Worm (Caenorhabditis elegans): ENCODE results near the gene zyx-1.
"Not testable (repeated sequence)": the region's sequence is repeated elsewhere in the genome, so short reads cannot be mapped to it uniquely, and the experiment has no call there.

ce11 chrII:13047106-13047505 lies 9.6 kb upstream of the zyx-1 start, which contains the start of gene F42G4.7:
- TF ChIP-seq R02D3.7 (tag; optimal IDR thresholded peaks at IDR 0.05); nhr-11 (tag; optimal IDR thresholded peaks at IDR 0.05); elt-3 (tag; optimal IDR thresholded peaks at IDR 0.05); ama-1 (optimal IDR thresholded peaks at IDR 0.05); unc-62 (GFP tag; optimal IDR thresholded peaks at IDR 0.05); blmp-1 (tag; optimal IDR thresholded peaks at IDR 0.05; ENCODE audit: insufficient read depth): not testable (repeated sequence)

Data from whole organism, L2 larva.